Worm (Caenorhabditis elegans) whole organism, L4 larva: ENCODE data around the gene C01F1.6.
A peak's percentile ranks its signal among the peaks of the same experiment; 100 is the strongest.

ENCODE experiments used
- F10B5.3 ChIP-seq: sonication (generic microtip); optimal IDR thresholded peaks from 2 replicates; lab custom pipeline; 2016; ENCODE audit warnings: mild to moderate bottlenecking, missing genetic modification characterization, missing compliant biosample characterization
- F37D6.2 ChIP-seq: sonication (generic microtip); optimal IDR thresholded peaks from 2 replicates; lab custom pipeline; 2016; ENCODE audit warnings: mild to moderate bottlenecking, missing genetic modification characterization, missing compliant biosample characterization
- F49E8.2 ChIP-seq: sonication (generic microtip); optimal IDR thresholded peaks from 2 replicates; lab custom pipeline; 2016; ENCODE audit warnings: missing compliant biosample characterization, mild to moderate bottlenecking, missing genetic modification characterization, borderline replicate concordance
- R02D3.7 ChIP-seq: fragments of 150-350 bp; sonication (generic microtip); optimal IDR thresholded peaks from 3 replicates; lab custom pipeline; 2014; ENCODE audit warnings: missing biosample characterization, missing genetic modification characterization
- aly-2 ChIP-seq: sonication (generic microtip); optimal IDR thresholded peaks from 2 replicates; lab custom pipeline; 2018; ENCODE audit warnings: missing biosample characterization, missing genetic modification characterization
- ama-1 ChIP-seq: fragments of 150-350 bp; optimal IDR thresholded peaks from 2 replicates; lab custom pipeline; 2014; ENCODE audit warnings: inconsistent platforms, mixed read lengths
- arid-1 ChIP-seq: fragments of 200-800 bp; sonication (Bioruptor generic); conservative IDR thresholded peaks from 2 replicates; pipeline ENCODE4 v1.3.6; 2022; ENCODE audit warnings: missing genetic modification reagents, missing genetic modification characterization, missing compliant biosample characterization
- attf-4 ChIP-seq: sonication (generic microtip); optimal IDR thresholded peaks from 3 replicates; lab custom pipeline; 2017; ENCODE audit warnings: missing biosample characterization, missing genetic modification characterization
- ceh-20 ChIP-seq: fragments of 200-800 bp; sonication (Bioruptor generic); IDR thresholded peaks from 2 replicates; pipeline ENCODE4 v1.3.6; 2022; ENCODE audit warnings: missing genetic modification reagents, missing genetic modification characterization, missing compliant biosample characterization
- ceh-28 ChIP-seq: fragments of 150-350 bp; optimal IDR thresholded peaks from 2 replicates; lab custom pipeline; 2014; ENCODE audit warnings: missing biosample characterization, missing genetic modification reagents, missing genetic modification characterization
- ceh-32 ChIP-seq: sonication (generic microtip); optimal IDR thresholded peaks from 2 replicates; lab custom pipeline; 2016; ENCODE audit warnings: mild to moderate bottlenecking, missing genetic modification characterization, missing compliant biosample characterization; ENCODE audit not compliant: poor library complexity
- ceh-62 ChIP-seq: sonication (generic microtip); optimal IDR thresholded peaks from 2 replicates; lab custom pipeline; 2017; ENCODE audit warnings: missing biosample characterization, missing genetic modification characterization
- cey-2 ChIP-seq: sonication (generic microtip); optimal IDR thresholded peaks from 3 replicates; lab custom pipeline; 2017; ENCODE audit warnings: missing genetic modification characterization, mild to moderate bottlenecking, missing compliant biosample characterization, antibody characterized with exemption, borderline replicate concordance; ENCODE audit not compliant: insufficient read depth
- ctbp-1 ChIP-seq: fragments of 200-800 bp; sonication (Bioruptor generic); IDR thresholded peaks from 2 replicates; pipeline ENCODE4 v1.3.6; 2022; ENCODE audit warnings: missing genetic modification reagents, missing genetic modification characterization, missing compliant biosample characterization
- daf-12 ChIP-seq: fragments of 150-350 bp; optimal IDR thresholded peaks from 2 replicates; lab custom pipeline; 2014; ENCODE audit warnings: missing biosample characterization, missing genetic modification reagents, missing genetic modification characterization
- daf-19 ChIP-seq: fragments of 200-800 bp; sonication (Bioruptor generic); conservative IDR thresholded peaks from 2 replicates; pipeline ENCODE4 v1.3.6; 2022; ENCODE audit warnings: missing genetic modification characterization, missing compliant biosample characterization
- dmd-6 ChIP-seq: fragments of 200-800 bp; sonication (Bioruptor generic); IDR thresholded peaks from 2 replicates; pipeline ENCODE4 v1.3.6; 2022; ENCODE audit warnings: missing genetic modification reagents, missing genetic modification characterization, missing compliant biosample characterization
- dmd-8 ChIP-seq: fragments of 200-800 bp; sonication (Bioruptor generic); IDR thresholded peaks from 2 replicates; pipeline ENCODE4 v1.3.6; 2022; ENCODE audit warnings: missing genetic modification characterization, missing compliant biosample characterization
- dmd-9 ChIP-seq: fragments of 200-800 bp; sonication (Bioruptor generic); IDR thresholded peaks from 2 replicates; pipeline ENCODE4 v1.3.6; 2022; ENCODE audit warnings: missing genetic modification reagents, missing genetic modification characterization, missing compliant biosample characterization
- dpl-1 ChIP-seq: fragments of 150-350 bp; optimal IDR thresholded peaks from 2 replicates; lab custom pipeline; 2014; ENCODE audit warnings: missing biosample characterization, missing genetic modification reagents, missing genetic modification characterization
- dve-1 ChIP-seq: sonication (generic microtip); optimal IDR thresholded peaks from 2 replicates; lab custom pipeline; 2017; ENCODE audit warnings: antibody characterized with exemption, mild to moderate bottlenecking, missing genetic modification characterization, missing compliant biosample characterization; ENCODE audit not compliant: insufficient read depth
- fos-1 ChIP-seq: fragments of 150-350 bp; optimal IDR thresholded peaks from 2 replicates; lab custom pipeline; 2014; ENCODE audit warnings: missing biosample characterization, missing genetic modification characterization
- hif-1 ChIP-seq, 2 experiments: sonication (generic microtip); optimal IDR thresholded peaks; 2 replicates each; lab custom pipeline; 2016 to 2017; ENCODE audit warnings: missing compliant biosample characterization in 2 of 2, missing genetic modification characterization in 2 of 2, missing genetic modification reagents in 2 of 2, missing genotype in 2 of 2, mild to moderate bottlenecking in 1 of 2
- lim-7 ChIP-seq: fragments of 200-800 bp; sonication (Bioruptor generic); IDR thresholded peaks from 2 replicates; pipeline ENCODE4 v1.3.6; 2022; ENCODE audit warnings: missing genetic modification characterization, missing compliant biosample characterization
- lin-1 ChIP-seq: fragments of 200-800 bp; sonication (Bioruptor generic); IDR thresholded peaks from 2 replicates; pipeline ENCODE4 v1.3.6; 2022; ENCODE audit warnings: missing genetic modification reagents, missing genetic modification characterization, missing compliant biosample characterization
- lir-3 ChIP-seq: sonication (generic microtip); optimal IDR thresholded peaks from 2 replicates; lab custom pipeline; 2016; ENCODE audit warnings: mild to moderate bottlenecking, missing genetic modification characterization, missing compliant biosample characterization
- lsy-2 ChIP-seq, 2 experiments: fragments of 150-350 bp in 1 of 2; sonication (generic microtip) in 1 of 2; optimal IDR thresholded peaks; 2 replicates each; lab custom pipeline; 2014 to 2017; ENCODE audit warnings: missing biosample characterization in 2 of 2, missing genetic modification characterization in 2 of 2
- madf-5 ChIP-seq, 2 experiments: fragments of 200-800 bp; sonication (Bioruptor generic); IDR thresholded peaks; 2 replicates each; pipeline ENCODE4 v1.3.6; 2022; ENCODE audit warnings: missing compliant biosample characterization in 2 of 2, missing genetic modification characterization in 2 of 2
- madf-9 ChIP-seq: fragments of 200-800 bp; sonication (Bioruptor generic); conservative IDR thresholded peaks from 2 replicates; pipeline ENCODE4 v1.3.6; 2022; ENCODE audit warnings: missing genetic modification reagents, missing genetic modification characterization, missing compliant biosample characterization
- mdt-29 ChIP-seq: fragments of 200-800 bp; sonication (Bioruptor generic); IDR thresholded peaks from 2 replicates; pipeline ENCODE4 v1.3.6; 2022; ENCODE audit warnings: missing genetic modification reagents, missing genetic modification characterization, missing compliant biosample characterization
- mep-1 ChIP-seq: fragments of 150-350 bp; sonication (generic microtip); optimal IDR thresholded peaks from 3 replicates; lab custom pipeline; 2014; ENCODE audit warnings: missing biosample characterization, missing genetic modification characterization
- mxl-2 ChIP-seq: fragments of 200-800 bp; sonication (Bioruptor generic); conservative IDR thresholded peaks from 2 replicates; pipeline ENCODE4 v1.3.6; 2022; ENCODE audit warnings: missing genetic modification reagents, missing genetic modification characterization, missing compliant biosample characterization
- nhr-10 ChIP-seq: fragments of 150-350 bp; optimal IDR thresholded peaks from 2 replicates; lab custom pipeline; 2014; ENCODE audit warnings: missing biosample characterization, missing genetic modification characterization
- nhr-11 ChIP-seq: fragments of 150-350 bp; optimal IDR thresholded peaks from 2 replicates; lab custom pipeline; 2014; ENCODE audit warnings: missing biosample characterization, missing genetic modification characterization
- nhr-237 ChIP-seq: sonication (generic microtip); optimal IDR thresholded peaks from 2 replicates; lab custom pipeline; 2017; ENCODE audit warnings: missing biosample characterization, missing genetic modification characterization
- nhr-28 ChIP-seq: fragments of 150-350 bp; optimal IDR thresholded peaks from 2 replicates; lab custom pipeline; 2014; ENCODE audit warnings: missing biosample characterization, missing genetic modification characterization
- nhr-41 ChIP-seq: fragments of 200-800 bp; sonication (Bioruptor generic); IDR thresholded peaks from 2 replicates; pipeline ENCODE4 v1.3.6; 2022; ENCODE audit warnings: missing genetic modification reagents, missing genetic modification characterization, missing compliant biosample characterization
- nhr-42 ChIP-seq: fragments of 200-800 bp; sonication (Bioruptor generic); IDR thresholded peaks from 2 replicates; pipeline ENCODE4 v1.3.6; 2022; ENCODE audit warnings: missing genetic modification characterization, missing compliant biosample characterization
- nhr-77 ChIP-seq: fragments of 150-350 bp; optimal IDR thresholded peaks from 2 replicates; lab custom pipeline; 2014; ENCODE audit warnings: missing biosample characterization, missing genetic modification characterization
- pha-4 ChIP-seq, 2 experiments: fragments of 150-350 bp in 1 of 2; fragments of 200-800 bp in 1 of 2; sonication (Bioruptor generic) in 1 of 2; IDR thresholded peaks in 1 of 2; optimal IDR thresholded peaks in 1 of 2; 2 replicates each; pipeline versions ENCODE4 v1.3.6 to Lab custom; 2014 to 2022; ENCODE audit warnings: missing genetic modification characterization in 2 of 2, missing genetic modification reagents in 2 of 2, missing biosample characterization in 1 of 2, missing compliant biosample characterization in 1 of 2
- php-3 ChIP-seq: fragments of 200-800 bp; sonication (Bioruptor generic); IDR thresholded peaks from 2 replicates; pipeline ENCODE4 v1.3.6; 2022; ENCODE audit warnings: missing genetic modification reagents, missing genetic modification characterization, missing compliant biosample characterization
- rbr-2 ChIP-seq: sonication (generic microtip); optimal IDR thresholded peaks from 2 replicates; lab custom pipeline; 2016; ENCODE audit warnings: missing genotype, missing genetic modification characterization, missing compliant biosample characterization
- set-16 ChIP-seq: fragments of 200-800 bp; sonication (Bioruptor generic); IDR thresholded peaks from 2 replicates; pipeline ENCODE4 v1.3.6; 2022; ENCODE audit warnings: missing genetic modification reagents, missing genetic modification characterization, missing compliant biosample characterization
- skn-1 ChIP-seq: fragments of 150-350 bp; optimal IDR thresholded peaks from 2 replicates; lab custom pipeline; 2014; ENCODE audit warnings: missing biosample characterization, missing genetic modification characterization
- snpc-1.2 ChIP-seq: fragments of 200-800 bp; sonication (Bioruptor generic); IDR thresholded peaks from 2 replicates; pipeline ENCODE4 v1.3.6; 2022; ENCODE audit warnings: missing genetic modification reagents, missing genetic modification characterization, missing compliant biosample characterization
- tag-97 ChIP-seq: fragments of 200-800 bp; sonication (Bioruptor generic); IDR thresholded peaks from 2 replicates; pipeline ENCODE4 v1.3.6; 2022; ENCODE audit warnings: missing genetic modification characterization, missing compliant biosample characterization
- unc-39 ChIP-seq: sonication (generic microtip); optimal IDR thresholded peaks from 2 replicates; lab custom pipeline; 2017; ENCODE audit warnings: missing biosample characterization, missing genetic modification characterization
- unc-62 ChIP-seq, 3 experiments: fragments of 150-350 bp in 1 of 3; sonication (generic microtip); optimal IDR thresholded peaks in 2 of 3; peaks in 1 of 3; 1 replicate in 1 of 3; 2 replicates in 2 of 3; lab custom pipeline; 2014 to 2017; ENCODE audit warnings: missing biosample characterization in 3 of 3, missing genetic modification characterization in 3 of 3, missing genetic modification reagents in 3 of 3, missing genotype in 1 of 3
- vab-7 ChIP-seq: fragments of 200-800 bp; sonication (Bioruptor generic); IDR thresholded peaks from 2 replicates; pipeline ENCODE4 v1.3.6; 2022; ENCODE audit warnings: missing genetic modification reagents, missing genetic modification characterization, missing compliant biosample characterization
- zip-2 ChIP-seq: fragments of 150-350 bp; optimal IDR thresholded peaks from 2 replicates; lab custom pipeline; 2014; ENCODE audit warnings: missing biosample characterization, missing genetic modification characterization
- ztf-7 ChIP-seq: fragments of 150-350 bp; optimal IDR thresholded peaks from 2 replicates; lab custom pipeline; 2014; ENCODE audit warnings: missing biosample characterization, missing genetic modification characterization

The C01F1.6 gene

DNA sequence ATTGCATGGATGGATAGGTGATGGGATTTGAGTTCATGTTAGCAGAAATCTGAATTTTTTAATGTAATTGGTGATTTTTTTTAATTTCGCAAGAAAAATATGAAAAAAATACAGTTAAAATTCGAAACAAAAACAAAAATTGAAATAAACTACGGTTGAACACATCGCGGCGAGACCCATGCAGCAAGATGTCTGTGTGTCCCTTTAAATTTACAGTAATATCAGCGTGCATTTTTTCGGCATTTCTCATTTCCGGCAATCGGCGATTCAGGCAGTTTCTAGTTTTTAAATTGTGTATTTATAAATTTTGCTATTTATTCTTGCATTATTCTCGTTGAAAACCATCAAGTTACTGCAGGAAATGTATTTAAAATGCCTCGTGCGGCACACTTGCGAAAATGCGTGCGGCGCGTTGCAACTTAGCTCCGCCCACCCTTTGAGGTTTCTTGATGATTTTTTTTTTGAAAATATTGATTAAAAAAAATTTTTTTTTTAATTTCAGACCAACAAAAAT, 50.3 kb downstream of the C01F1.6 start, which contains the start of the genes fbxc-44 and C16A11.2 (continued):
- TF ChIP-seq dve-1 (tag; lab: Kevin White, UChicago) (no peak), php-3 (GFP tag; lab: Robert Waterston, UW) (no peak), attf-4 (no peak), pha-4 (GFP tag; IDR thresholded peaks at IDR 0.05; lab: Robert Waterston, UW) (peak; percentile 29; the same call in 1 of the 2 replicates), pha-4 (tag; optimal IDR thresholded peaks at IDR 0.05; lab: Kevin White, UChicago) (no peak), unc-62 (GFP tag; optimal IDR thresholded peaks at IDR 0.05 in 1 of 2; lab: Kevin White, UChicago) (no peak), unc-62 (tag; optimal IDR thresholded peaks at IDR 0.05; lab: Kevin White, UChicago) (no peak), mep-1 (tag; lab: Kevin White, UChicago) (peak; percentile 39), madf-5 (GFP tag; IDR thresholded peaks at IDR 0.05; lab: Robert Waterston, UW) (no peak), tag-97 (no peak), nhr-11 (tag; lab: Kevin White, UChicago) (no peak), lir-3 (tag; lab: Kevin White, UChicago) (no peak), zip-2 (tag; lab: Kevin White, UChicago) (no peak), F37D6.2 (tag; lab: Kevin White, UChicago) (no peak), nhr-77 (tag; lab: Kevin White, UChicago) (no peak), ama-1 (lab: Kevin White, UChicago) (no peak), daf-12 (tag; lab: Kevin White, UChicago) (no peak), fos-1 (no peak), aly-2 (tag; lab: Kevin White, UChicago) (no peak), nhr-42 (GFP tag; lab: Robert Waterston, UW) (no peak), mdt-29 (GFP tag; lab: Robert Waterston, UW) (no peak), daf-19 (no peak), skn-1 (no peak), dmd-8 (GFP tag; lab: Robert Waterston, UW) (no peak), ceh-28 (tag; lab: Kevin White, UChicago) (no peak), vab-7 (no peak), snpc-1.2 (GFP tag; lab: Robert Waterston, UW) (0 out of 2 replicates have a peak, but pooled peaks have one; percentile 22), dpl-1 (GFP tag; lab: Kevin White, UChicago) (peak; percentile 0), ctbp-1 (GFP tag; lab: Robert Waterston, UW) (no peak), ceh-20 (GFP tag; lab: Robert Waterston, UW) (no peak), ceh-62 (tag; lab: Kevin White, UChicago) (no peak), ceh-32 (tag; lab: Kevin White, UChicago) (no peak), set-16 (GFP tag; lab: Robert Waterston, UW) (no peak), F10B5.3 (tag; lab: Kevin White, UChicago) (no peak), cey-2 (tag; lab: Kevin White, UChicago) (no peak), dmd-9 (GFP tag; lab: Robert Waterston, UW) (no peak), F49E8.2 (no peak), madf-9 (GFP tag; lab: Robert Waterston, UW) (no peak), rbr-2 (tag; lab: Kevin White, UChicago) (peak; percentile 20), mxl-2 (no peak), R02D3.7 (tag; lab: Kevin White, UChicago) (no peak), hif-1 (tag; optimal IDR thresholded peaks at IDR 0.05; lab: Kevin White, UChicago) (peak in 1 of 2 experiments; percentile 15), dmd-6 (GFP tag; lab: Robert Waterston, UW) (no peak), lin-1 (no peak), nhr-10 (tag; lab: Kevin White, UChicago) (no peak), nhr-237 (tag; lab: Kevin White, UChicago) (no peak), lsy-2 (tag; optimal IDR thresholded peaks at IDR 0.05; lab: Kevin White, UChicago) (peak in 1 of 2 experiments; percentile 62), ztf-7 (tag; lab: Kevin White, UChicago) (no peak), nhr-41 (GFP tag; lab: Robert Waterston, UW) (no peak), unc-39 (no peak), arid-1 (no peak), lim-7 (GFP tag; lab: Robert Waterston, UW) (no peak), nhr-28 (tag; lab: Kevin White, UChicago) (no peak)
